Worm (Caenorhabditis elegans): ENCODE results near the gene xnd-1.

The xnd-1 gene

ce11 chrIII:5601999-5602398 lies 2.3 kb upstream of the xnd-1 start (continued):
- TF ChIP-seq nfya-2 (GFP tag; IDR thresholded peaks at IDR 0.05), result 0 out of 2 replicates have a peak, but pooled peaks have one; percentile 67
- 0 out of 2 replicates have a peak, but pooled peaks have one; percentile 87 for TF ChIP-seq nhr-120 (GFP tag; IDR thresholded peaks at IDR 0.05)
- TF ChIP-seq dpl-1 (GFP tag; optimal IDR thresholded peaks at IDR 0.05), result no peak
- peak; percentile 69; the same call in 1 of the 2 replicates for TF ChIP-seq F39B2.1 (GFP tag; IDR thresholded peaks at IDR 0.05)
- no peak for TF ChIP-seq akir-1 (GFP tag; optimal IDR thresholded peaks at IDR 0.05)
- TF ChIP-seq let-607 (tag; optimal IDR thresholded peaks at IDR 0.05), result peak; percentile 50 to 70
- TF ChIP-seq attf-5 (GFP tag; optimal IDR thresholded peaks at IDR 0.05), result peak; percentile 60
- TF ChIP-seq cebp-2 (GFP tag; IDR thresholded peaks at IDR 0.05), result peak; percentile 91; the same call in 1 of the 2 replicates
- peak; percentile 86 for TF ChIP-seq ZK185.1 (tag; optimal IDR thresholded peaks at IDR 0.05; ENCODE audit: poor library complexity, severe bottlenecking)
- TF ChIP-seq lin-40 (tag; optimal IDR thresholded peaks at IDR 0.05), result peak; percentile 80
- peak; percentile 77 for TF ChIP-seq madf-6 (GFP tag; IDR thresholded peaks at IDR 0.05)
- TF ChIP-seq egrh-3 (GFP tag; IDR thresholded peaks at IDR 0.05), result 0 out of 2 replicates have a peak, but pooled peaks have one; percentile 21
- TF ChIP-seq attf-6 (GFP tag; IDR thresholded peaks at IDR 0.05), result 0 out of 2 replicates have a peak, but pooled peaks have one; percentile 72
- peak; percentile 56; the same call in 1 of the 2 replicates for TF ChIP-seq attf-3 (GFP tag; conservative IDR thresholded peaks at IDR 0.05)
- peak; percentile 77 for TF ChIP-seq ztf-18 (tag; optimal IDR thresholded peaks at IDR 0.05)
- TF ChIP-seq ztf-25 (GFP tag; IDR thresholded peaks at IDR 0.05), result no peak; the same call in 1 of the 2 replicates
- peak; percentile 54 for TF ChIP-seq B0019.2 (GFP tag; conservative IDR thresholded peaks at IDR 0.05)
- TF ChIP-seq fkh-3 (tag; optimal IDR thresholded peaks at IDR 0.05), result peak; percentile 59
- no peak for TF ChIP-seq hlh-12 (tag; optimal IDR thresholded peaks at IDR 0.05)
- TF ChIP-seq F57C9.4 (tag; optimal IDR thresholded peaks at IDR 0.05), result peak; percentile 57
- TF ChIP-seq tbx-9 (tag; optimal IDR thresholded peaks at IDR 0.05; ENCODE audit: borderline replicate concordance), result peak; percentile 13
- TF ChIP-seq ceh-27 (GFP tag; optimal IDR thresholded peaks at IDR 0.05), result peak; percentile 82
- no peak for TF ChIP-seq hlh-26 (GFP tag; conservative IDR thresholded peaks at IDR 0.05)
- TF ChIP-seq unc-62 (GFP tag; optimal IDR thresholded peaks at IDR 0.05), result no peak
- TF ChIP-seq hrde-1 (tag; optimal IDR thresholded peaks at IDR 0.05; ENCODE audit: borderline replicate concordance), result peak; percentile 77
- peak; percentile 72 for TF ChIP-seq snpc-3.4 (tag; optimal IDR thresholded peaks at IDR 0.05)
- peak; percentile 94 for TF ChIP-seq F52B5.7 (tag; optimal IDR thresholded peaks at IDR 0.05)
- TF ChIP-seq dpff-1 (tag; optimal IDR thresholded peaks at IDR 0.05), result peak; percentile 78
- TF ChIP-seq Y79H2A.3 (GFP tag; conservative IDR thresholded peaks at IDR 0.05), result no peak
- 0 out of 2 replicates have a peak, but pooled peaks have one; percentile 50 for TF ChIP-seq ztf-28 (GFP tag; IDR thresholded peaks at IDR 0.05)
- peak; percentile 87; the same call in 1 of the 2 replicates for TF ChIP-seq ceh-40 (GFP tag; IDR thresholded peaks at IDR 0.05)
- TF ChIP-seq hmg-20 (GFP tag; IDR thresholded peaks at IDR 0.05), result peak; percentile 77; the same call in 1 of the 2 replicates
- TF ChIP-seq bed-2 (GFP tag; IDR thresholded peaks at IDR 0.05), result 0 out of 2 replicates have a peak, but pooled peaks have one; percentile 46
- TF ChIP-seq atf-7 (tag; optimal IDR thresholded peaks at IDR 0.05), result peak; percentile 76
- TF ChIP-seq K11D2.4 (GFP tag; IDR thresholded peaks at IDR 0.05), result 0 out of 2 replicates have a peak, but pooled peaks have one; percentile 49
- TF ChIP-seq C17E4.6 (GFP tag; IDR thresholded peaks at IDR 0.05), result peak; percentile 73; the same call in 1 of the 2 replicates
- TF ChIP-seq madf-8 (GFP tag; conservative IDR thresholded peaks at IDR 0.05), result peak; percentile 19; the same call in 1 of the 2 replicates
- TF ChIP-seq F55B11.4 (tag; optimal IDR thresholded peaks at IDR 0.05; ENCODE audit: borderline replicate concordance, insufficient read depth), result no peak
- TF ChIP-seq mes-4 (tag; optimal IDR thresholded peaks at IDR 0.05), result peak; percentile 87
- 0 out of 2 replicates have a peak, but pooled peaks have one; percentile 59 for TF ChIP-seq bed-1 (GFP tag; IDR thresholded peaks at IDR 0.05)
- no peak for TF ChIP-seq C06A6.2 (GFP tag; conservative IDR thresholded peaks at IDR 0.05)
- peak; percentile 82; the same call in 1 of the 2 replicates for TF ChIP-seq egl-44 (GFP tag; IDR thresholded peaks at IDR 0.05)
- peak; percentile 91 for TF ChIP-seq F49E8.2 (tag; optimal IDR thresholded peaks at IDR 0.05; ENCODE audit: insufficient read depth)
- TF ChIP-seq ztf-3 (GFP tag; optimal IDR thresholded peaks at IDR 0.05), result peak; percentile 74
- peak; percentile 41 for TF ChIP-seq nhr-27 (tag; optimal IDR thresholded peaks at IDR 0.05)
- TF ChIP-seq ama-1 (optimal IDR thresholded peaks at IDR 0.05), result no peak
- peak; percentile 26 to 83 for TF ChIP-seq ama-1 (GFP tag; optimal IDR thresholded peaks at IDR 0.05)
